Worm (Caenorhabditis elegans) whole organism, young adult: ENCODE results near the gene ZK1307.1.

Experiments used
- B0261.1 ChIP-seq: sonication (generic microtip); optimal IDR thresholded peaks from 2 replicates; lab custom pipeline; 2016; ENCODE audit warnings: mild to moderate bottlenecking, missing genetic modification characterization, moderate library complexity, missing compliant biosample characterization
- B0336.3 ChIP-seq: fragments of 200-800 bp; sonication (Bioruptor generic); IDR thresholded peaks from 2 replicates; pipeline ENCODE4 v1.3.6; 2022; ENCODE audit warnings: missing genetic modification characterization, missing compliant biosample characterization
- C06A6.2 ChIP-seq: fragments of 200-800 bp; sonication (Bioruptor generic); conservative IDR thresholded peaks from 2 replicates; pipeline ENCODE4 v1.3.6; 2022; ENCODE audit warnings: missing genetic modification characterization, missing compliant biosample characterization
- C17E4.6 ChIP-seq: fragments of 200-800 bp; sonication (Bioruptor generic); IDR thresholded peaks from 2 replicates; pipeline ENCODE4 v1.3.6; 2022; ENCODE audit warnings: missing genetic modification reagents, missing genetic modification characterization, missing compliant biosample characterization
- F39B2.1 ChIP-seq: fragments of 200-800 bp; sonication (Bioruptor generic); IDR thresholded peaks from 2 replicates; pipeline ENCODE4 v1.3.6; 2022; ENCODE audit warnings: missing genetic modification reagents, missing genetic modification characterization, missing compliant biosample characterization
- F49E8.2 ChIP-seq: sonication (generic microtip); optimal IDR thresholded peaks from 3 replicates; lab custom pipeline; 2017; ENCODE audit warnings: missing genetic modification characterization, mild to moderate bottlenecking, missing compliant biosample characterization, antibody characterized with exemption, moderate library complexity; ENCODE audit not compliant: insufficient read depth
- F52B5.7 ChIP-seq: sonication (generic microtip); optimal IDR thresholded peaks from 2 replicates; lab custom pipeline; 2016; ENCODE audit warnings: mild to moderate bottlenecking, missing genetic modification characterization, missing compliant biosample characterization
- T26A5.8 ChIP-seq: sonication (generic microtip); optimal IDR thresholded peaks from 2 replicates; lab custom pipeline; 2016; ENCODE audit warnings: missing genetic modification characterization, missing compliant biosample characterization
- Y53F4B.3 ChIP-seq: fragments of 200-800 bp; sonication (Bioruptor generic); IDR thresholded peaks from 2 replicates; pipeline ENCODE4 v1.3.6; 2022; ENCODE audit warnings: missing genetic modification reagents, missing genetic modification characterization, missing compliant biosample characterization
- Y95B8A.8 ChIP-seq: fragments of 200-800 bp; sonication (Bioruptor generic); IDR thresholded peaks from 2 replicates; pipeline ENCODE4 v1.3.6; 2022; ENCODE audit warnings: missing genetic modification reagents, missing genetic modification characterization, missing compliant biosample characterization
- ZK185.1 ChIP-seq: sonication (generic microtip); optimal IDR thresholded peaks from 2 replicates; lab custom pipeline; 2016; ENCODE audit warnings: mild to moderate bottlenecking, missing genetic modification characterization, missing compliant biosample characterization; ENCODE audit not compliant: poor library complexity, severe bottlenecking
- attf-5 ChIP-seq: fragments of 200-800 bp; sonication (Bioruptor generic); optimal IDR thresholded peaks from 2 replicates; lab custom pipeline; 2018; ENCODE audit warnings: mild to moderate bottlenecking, missing genetic modification characterization, missing compliant biosample characterization
- attf-6 ChIP-seq: fragments of 200-800 bp; sonication (Bioruptor generic); IDR thresholded peaks from 2 replicates; pipeline ENCODE4 v1.3.6; 2022; ENCODE audit warnings: missing genetic modification reagents, missing genetic modification characterization, missing compliant biosample characterization
- ccch-3 ChIP-seq: fragments of 200-800 bp; sonication (Bioruptor generic); optimal IDR thresholded peaks from 2 replicates; lab custom pipeline; 2018; ENCODE audit warnings: mild to moderate bottlenecking, missing genetic modification characterization, missing compliant biosample characterization
- egl-18 ChIP-seq: fragments of 200-800 bp; sonication (Bioruptor generic); IDR thresholded peaks from 2 replicates; pipeline ENCODE4 v1.3.6; 2022; ENCODE audit warnings: missing genetic modification reagents, missing genetic modification characterization, missing compliant biosample characterization
- egrh-3 ChIP-seq: fragments of 200-800 bp; sonication (Bioruptor generic); IDR thresholded peaks from 2 replicates; pipeline ENCODE4 v1.3.6; 2022; ENCODE audit warnings: missing genetic modification reagents, missing genetic modification characterization, missing compliant biosample characterization
- ekl-4 ChIP-seq: fragments of 200-800 bp; sonication (Bioruptor generic); IDR thresholded peaks from 2 replicates; pipeline ENCODE4 v1.3.6; 2022; ENCODE audit warnings: missing genetic modification reagents, missing genetic modification characterization, missing compliant biosample characterization
- gei-17 ChIP-seq: fragments of 200-800 bp; sonication (Bioruptor generic); optimal IDR thresholded peaks from 2 replicates; lab custom pipeline; 2018; ENCODE audit warnings: mild to moderate bottlenecking, missing genetic modification characterization, missing compliant biosample characterization
- him-1 ChIP-seq: sonication (generic microtip); optimal IDR thresholded peaks from 2 replicates; lab custom pipeline; 2016; ENCODE audit warnings: missing genotype, missing genetic modification reagents, missing genetic modification characterization, missing compliant biosample characterization
- hlh-12 ChIP-seq: sonication (generic microtip); optimal IDR thresholded peaks from 2 replicates; lab custom pipeline; 2016; ENCODE audit warnings: missing genetic modification characterization, missing compliant biosample characterization
- hmg-20 ChIP-seq: fragments of 200-800 bp; sonication (Bioruptor generic); IDR thresholded peaks from 2 replicates; pipeline ENCODE4 v1.3.6; 2022; ENCODE audit warnings: missing genetic modification reagents, missing genetic modification characterization, missing compliant biosample characterization
- hsf-1 ChIP-seq: fragments of 200-800 bp; sonication (Bioruptor generic); IDR thresholded peaks from 2 replicates; pipeline ENCODE4 v1.3.6; 2022; ENCODE audit warnings: missing genetic modification reagents, missing genetic modification characterization, missing compliant biosample characterization
- let-526 ChIP-seq: fragments of 200-800 bp; sonication (Bioruptor generic); IDR thresholded peaks from 2 replicates; pipeline ENCODE4 v1.3.6; 2022; ENCODE audit warnings: missing genetic modification reagents, missing genetic modification characterization, missing compliant biosample characterization
- let-607 ChIP-seq, 2 experiments: fragments of 200-800 bp in 1 of 2; sonication (Bioruptor generic) in 1 of 2; sonication (generic microtip) in 1 of 2; optimal IDR thresholded peaks; 2 replicates each; lab custom pipeline; 2016 to 2018; ENCODE audit warnings: mild to moderate bottlenecking in 2 of 2, missing compliant biosample characterization in 2 of 2, missing genetic modification characterization in 2 of 2, moderate library complexity in 2 of 2, missing genotype in 1 of 2
- lin-35 ChIP-seq, 3 experiments: fragments of 150-350 bp in 2 of 3; sonication (generic microtip) in 1 of 3; optimal IDR thresholded peaks; 2 replicates each; lab custom pipeline; 2014 to 2018; ENCODE audit warnings: missing biosample characterization in 3 of 3, missing genetic modification characterization in 3 of 3, missing genetic modification reagents in 3 of 3
- lsy-27 ChIP-seq: sonication (generic microtip); optimal IDR thresholded peaks from 2 replicates; lab custom pipeline; 2017; ENCODE audit warnings: missing genetic modification characterization, mild to moderate bottlenecking, missing compliant biosample characterization, antibody characterized with exemption, missing genotype, borderline replicate concordance; ENCODE audit not compliant: insufficient read depth
- madf-10 ChIP-seq: sonication (generic microtip); optimal IDR thresholded peaks from 2 replicates; lab custom pipeline; 2016; ENCODE audit warnings: mild to moderate bottlenecking, missing genetic modification characterization, missing compliant biosample characterization
- madf-3 ChIP-seq: fragments of 200-800 bp; sonication (Bioruptor generic); IDR thresholded peaks from 2 replicates; pipeline ENCODE4 v1.3.6; 2022; ENCODE audit warnings: missing genetic modification reagents, missing genetic modification characterization, missing compliant biosample characterization
- madf-8 ChIP-seq: fragments of 200-800 bp; sonication (Bioruptor generic); conservative IDR thresholded peaks from 2 replicates; pipeline ENCODE4 v1.3.6; 2022; ENCODE audit warnings: missing genetic modification reagents, missing genetic modification characterization, missing compliant biosample characterization
- nfya-1 ChIP-seq: sonication (generic microtip); optimal IDR thresholded peaks from 2 replicates; lab custom pipeline; 2017; ENCODE audit warnings: antibody characterized with exemption, missing compliant biosample characterization, missing genetic modification characterization, borderline replicate concordance; ENCODE audit not compliant: insufficient read depth
- nfyb-1 ChIP-seq: fragments of 200-800 bp; sonication (Bioruptor generic); IDR thresholded peaks from 2 replicates; pipeline ENCODE4 v1.3.6; 2022; ENCODE audit warnings: missing genetic modification reagents, missing genetic modification characterization, missing compliant biosample characterization
- nhr-179 ChIP-seq: sonication (generic microtip); optimal IDR thresholded peaks from 2 replicates; lab custom pipeline; 2016; ENCODE audit warnings: mild to moderate bottlenecking, missing genetic modification characterization, missing compliant biosample characterization
- nhr-27 ChIP-seq: fragments of 200-800 bp; sonication (Bioruptor generic); optimal IDR thresholded peaks from 2 replicates; lab custom pipeline; 2018; ENCODE audit warnings: mild to moderate bottlenecking, missing genetic modification characterization, moderate library complexity, missing compliant biosample characterization
- rec-8 ChIP-seq, 2 experiments: sonication (generic microtip); optimal IDR thresholded peaks; 2 replicates each; lab custom pipeline; 2016; ENCODE audit warnings: mild to moderate bottlenecking in 2 of 2, missing genetic modification characterization in 2 of 2, missing genetic modification reagents in 2 of 2, missing genotype in 2 of 2, missing biosample characterization in 1 of 2, missing compliant biosample characterization in 1 of 2, moderate library complexity in 1 of 2
- sdz-38 ChIP-seq: sonication (generic microtip); optimal IDR thresholded peaks from 2 replicates; lab custom pipeline; 2016; ENCODE audit warnings: missing genotype, missing genetic modification characterization, missing compliant biosample characterization
- snpc-3.4 ChIP-seq: sonication (generic microtip); optimal IDR thresholded peaks from 2 replicates; lab custom pipeline; 2017; ENCODE audit warnings: missing genetic modification characterization, mild to moderate bottlenecking, missing compliant biosample characterization, antibody characterized with exemption, moderate library complexity, missing genotype, missing genetic modification reagents
- somi-1 ChIP-seq: fragments of 200-800 bp; sonication (Bioruptor generic); optimal IDR thresholded peaks from 2 replicates; lab custom pipeline; 2018; ENCODE audit warnings: mild to moderate bottlenecking, missing genetic modification characterization, missing compliant biosample characterization
- tbx-9 ChIP-seq: sonication (generic microtip); optimal IDR thresholded peaks from 2 replicates; lab custom pipeline; 2016; ENCODE audit warnings: borderline replicate concordance, missing genetic modification characterization, inconsistent platforms, missing compliant biosample characterization
- unc-130 ChIP-seq: sonication (generic microtip); optimal IDR thresholded peaks from 2 replicates; lab custom pipeline; 2016; ENCODE audit warnings: missing genetic modification reagents, missing genetic modification characterization, missing compliant biosample characterization
- zfh-2 ChIP-seq: fragments of 200-800 bp; sonication (Bioruptor generic); conservative IDR thresholded peaks from 2 replicates; pipeline ENCODE4 v1.3.6; 2022; ENCODE audit warnings: missing genetic modification reagents, missing genetic modification characterization, missing compliant biosample characterization
- ztf-18 ChIP-seq: sonication (generic microtip); optimal IDR thresholded peaks from 2 replicates; lab custom pipeline; 2016; ENCODE audit warnings: missing genotype, mild to moderate bottlenecking, missing genetic modification characterization, missing compliant biosample characterization
- ztf-22 ChIP-seq: fragments of 200-800 bp; sonication (Bioruptor generic); optimal IDR thresholded peaks from 2 replicates; lab custom pipeline; 2018; ENCODE audit warnings: mild to moderate bottlenecking, missing genetic modification characterization, moderate library complexity, missing compliant biosample characterization
- ztf-3 ChIP-seq: fragments of 200-800 bp; sonication (Bioruptor generic); optimal IDR thresholded peaks from 2 replicates; lab custom pipeline; 2018; ENCODE audit warnings: mild to moderate bottlenecking, missing genetic modification characterization, missing compliant biosample characterization

The ZK1307.1 gene

ce11 chrII:9646928-9647838 lies 8.2 kb downstream of the ZK1307.1 start, which contains the start of gene sqv-8 (continued):
- TF ChIP-seq ekl-4 (no peak), ZK185.1 (tag; lab: Kevin White, UChicago) (no peak), madf-8 (GFP tag; lab: Robert Waterston, UW) (peak; percentile 76), nfya-1 (tag; lab: Kevin White, UChicago) (no peak)
- TF ChIP-seq, all 124 proteins: peak for 18

- TF ChIP-seq lin-35 (GFP tag; optimal IDR thresholded peaks at IDR 0.05; lab: Kevin White, UChicago) (peak in 1 of 3 experiments; percentile 51), nfyb-1 (GFP tag; lab: Robert Waterston, UW) (peak; percentile 64; the same call in 1 of the 2 replicates), let-607 (tag; optimal IDR thresholded peaks at IDR 0.05; lab: Kevin White, UChicago) (no peak), madf-3 (GFP tag; lab: Robert Waterston, UW) (no peak), ztf-22 (no peak), nhr-27 (peak; percentile 10), attf-5 (GFP tag; lab: Kevin White, UChicago) (peak; percentile 67), hmg-20 (GFP tag; lab: Robert Waterston, UW) (no peak), F39B2.1 (no peak), ztf-3 (GFP tag; lab: Kevin White, UChicago) (no peak), gei-17 (GFP tag; lab: Kevin White, UChicago) (peak; percentile 18), Y95B8A.8 (no peak), Y53F4B.3 (GFP tag; lab: Robert Waterston, UW) (no peak), madf-8 (GFP tag; lab: Robert Waterston, UW) (no peak), nfya-1 (tag; lab: Kevin White, UChicago) (no peak), lsy-27 (tag; lab: Kevin White, UChicago) (no peak), tbx-9 (tag; lab: Kevin White, UChicago) (no peak), F49E8.2 (no peak), C06A6.2 (no peak), sdz-38 (tag; lab: Kevin White, UChicago) (no peak), C17E4.6 (GFP tag; lab: Robert Waterston, UW) (no peak), snpc-3.4 (no peak), B0261.1 (tag; lab: Kevin White, UChicago) (no peak), zfh-2 (GFP tag; lab: Robert Waterston, UW) (peak; percentile 91), nhr-179 (tag; lab: Kevin White, UChicago) (no peak), unc-130 (GFP tag; lab: Kevin White, UChicago) (no peak), F52B5.7 (no peak), him-1 (tag; lab: Kevin White, UChicago) (no peak), hsf-1 (GFP tag; lab: Robert Waterston, UW) (no peak), T26A5.8 (tag; lab: Kevin White, UChicago) (no peak), somi-1 (GFP tag; lab: Kevin White, UChicago) (peak; percentile 48), attf-6 (GFP tag; lab: Robert Waterston, UW) (no peak), madf-10 (tag; lab: Kevin White, UChicago) (no peak), let-526 (GFP tag; lab: Robert Waterston, UW) (no peak), ccch-3 (GFP tag; lab: Kevin White, UChicago) (no peak), egrh-3 (GFP tag; lab: Robert Waterston, UW) (peak; percentile 46; the same call in 1 of the 2 replicates), rec-8 (tag; optimal IDR thresholded peaks at IDR 0.05; lab: Kevin White, UChicago) (no peak), hlh-12 (no peak), B0336.3 (GFP tag; lab: Robert Waterston, UW) (peak; percentile 16; the same call in 1 of the 2 replicates), ztf-18 (tag; lab: Kevin White, UChicago) (no peak), egl-18 (GFP tag; lab: Robert Waterston, UW) (no peak)
Measured at ce11 chrII:9646122-9646555, 9.2 kb downstream of the ZK1307.1 start.
